Worm (Caenorhabditis elegans): ENCODE measurements around the gene F27C8.2.

DNA sequence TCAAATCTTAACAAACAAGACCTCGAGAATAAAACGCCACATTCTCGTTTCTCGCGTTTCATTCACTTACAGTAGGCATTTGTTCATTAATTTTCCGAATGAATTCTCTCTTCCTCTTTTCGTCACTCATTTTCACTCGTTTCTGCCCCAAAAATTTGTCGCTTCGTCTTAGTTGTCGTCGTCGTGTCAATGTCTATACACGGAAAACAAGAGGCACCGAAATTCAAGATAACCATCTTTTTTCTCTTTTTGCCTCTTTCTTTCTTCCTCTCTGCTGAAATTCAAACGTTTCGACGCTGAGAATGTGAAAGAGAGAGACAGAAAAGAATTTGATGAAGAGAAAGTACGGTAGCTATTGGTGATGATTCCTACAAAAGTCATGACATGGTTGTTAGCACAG, 21.9 kb downstream of the F27C8.2 start:
- no peak for TF ChIP-seq ahr-1 (tag; optimal IDR thresholded peaks at IDR 0.05)
- no peak for TF ChIP-seq ceh-48 (tag; optimal IDR thresholded peaks at IDR 0.05)
- TF ChIP-seq ama-1 (optimal IDR thresholded peaks at IDR 0.05), result no peak
- no peak for TF ChIP-seq nhr-11 (tag; optimal IDR thresholded peaks at IDR 0.05)
- no peak for TF ChIP-seq dve-1 (tag; optimal IDR thresholded peaks at IDR 0.05)
- TF ChIP-seq Y22D7AL.16 (tag; optimal IDR thresholded peaks at IDR 0.05), result no peak
- no peak for TF ChIP-seq ceh-22 (tag; optimal IDR thresholded peaks at IDR 0.05)
- no peak for TF ChIP-seq C08G9.2 (tag; optimal IDR thresholded peaks at IDR 0.05)
- no peak for TF ChIP-seq dmd-4 (tag; optimal IDR thresholded peaks at IDR 0.05; ENCODE audit: borderline replicate concordance)
- no peak for TF ChIP-seq ceh-18 (tag; optimal IDR thresholded peaks at IDR 0.05)
- no peak for TF ChIP-seq lin-11 (tag; optimal IDR thresholded peaks at IDR 0.05)
- no peak for TF ChIP-seq F13H6.1 (tag; optimal IDR thresholded peaks at IDR 0.05)

Data from whole organism, late embryonic.